Worm (Caenorhabditis elegans) whole organism, L1 larva: ENCODE data around the gene C07G3.15.

Experiments
- C16A3.4 ChIP-seq: fragments of 150-350 bp; optimal IDR thresholded peaks from 2 replicates; lab custom pipeline; 2014; ENCODE audit warnings: missing biosample characterization, missing genetic modification characterization
- aha-1 ChIP-seq: fragments of 150-350 bp; optimal IDR thresholded peaks from 2 replicates; lab custom pipeline; 2014; ENCODE audit warnings: missing biosample characterization, missing genetic modification characterization
- ceh-90 ChIP-seq: sonication (generic microtip); optimal IDR thresholded peaks from 2 replicates; lab custom pipeline; 2016; ENCODE audit warnings: missing genetic modification characterization, missing compliant biosample characterization
- efl-1 ChIP-seq, 4 experiments: fragments of 150-350 bp; optimal IDR thresholded peaks in 3 of 4; peaks in 1 of 4; 1 replicate in 1 of 4; 2 replicates in 3 of 4; lab custom pipeline; 2014; ENCODE audit warnings: missing biosample characterization in 2 of 4, missing genetic modification characterization in 2 of 4, missing genetic modification reagents in 2 of 4
- efl-3 ChIP-seq: fragments of 200-800 bp; sonication (Bioruptor generic); optimal IDR thresholded peaks from 2 replicates; lab custom pipeline; 2018; ENCODE audit warnings: mild to moderate bottlenecking, missing genetic modification characterization, missing compliant biosample characterization
- egl-27 ChIP-seq, 2 experiments: fragments of 150-350 bp in 1 of 2; sonication (generic microtip); optimal IDR thresholded peaks; 3 replicates each; lab custom pipeline; 2017 to 2018; ENCODE audit warnings: missing biosample characterization in 2 of 2, missing genetic modification characterization in 2 of 2, missing genetic modification reagents in 2 of 2
- grh-1 ChIP-seq: fragments of 200-800 bp; sonication (Bioruptor generic); IDR thresholded peaks from 2 replicates; pipeline ENCODE4 v1.3.6; 2022; ENCODE audit warnings: missing genetic modification reagents, missing genetic modification characterization, missing compliant biosample characterization
- hlh-17 ChIP-seq: fragments of 200-800 bp; sonication (Bioruptor generic); optimal IDR thresholded peaks from 2 replicates; lab custom pipeline; 2018; ENCODE audit warnings: missing genetic modification characterization, mild to moderate bottlenecking, missing compliant biosample characterization, moderate library complexity, borderline replicate concordance
- hpl-2 ChIP-seq: fragments of 150-350 bp; optimal IDR thresholded peaks from 2 replicates; lab custom pipeline; 2014; ENCODE audit warnings: missing biosample characterization, missing genetic modification reagents, missing genetic modification characterization
- irx-1 ChIP-seq: sonication (generic microtip); optimal IDR thresholded peaks from 2 replicates; lab custom pipeline; 2016; ENCODE audit warnings: missing genetic modification characterization, missing compliant biosample characterization
- isw-1 ChIP-seq: fragments of 200-800 bp; sonication (Bioruptor generic); IDR thresholded peaks from 2 replicates; pipeline ENCODE4 v1.3.6; 2022; ENCODE audit warnings: missing genetic modification characterization, missing compliant biosample characterization
- mab-9 ChIP-seq: fragments of 200-800 bp; sonication (Bioruptor generic); IDR thresholded peaks from 2 replicates; pipeline ENCODE4 v1.3.6; 2022; ENCODE audit warnings: missing genetic modification reagents, missing genetic modification characterization, missing compliant biosample characterization
- nhr-11 ChIP-seq: fragments of 150-350 bp; optimal IDR thresholded peaks from 2 replicates; lab custom pipeline; 2014; ENCODE audit warnings: missing biosample characterization, missing genetic modification characterization
- nhr-19 ChIP-seq: fragments of 200-800 bp; sonication (Bioruptor generic); conservative IDR thresholded peaks from 2 replicates; pipeline ENCODE4 v1.3.6; 2022; ENCODE audit warnings: missing genetic modification characterization, missing compliant biosample characterization
- nhr-84 ChIP-seq: sonication (generic microtip); optimal IDR thresholded peaks from 2 replicates; lab custom pipeline; 2017; ENCODE audit warnings: missing biosample characterization, missing genetic modification characterization
- nhr-90 ChIP-seq: sonication (generic microtip); optimal IDR thresholded peaks from 2 replicates; lab custom pipeline; 2016; ENCODE audit warnings: mild to moderate bottlenecking, missing genetic modification characterization, missing compliant biosample characterization; ENCODE audit not compliant: poor library complexity
- pqm-1 ChIP-seq: sonication (generic microtip); optimal IDR thresholded peaks from 3 replicates; lab custom pipeline; 2017; ENCODE audit warnings: missing biosample characterization, missing genetic modification characterization
- sptf-1 ChIP-seq: fragments of 150-350 bp; optimal IDR thresholded peaks from 2 replicates; lab custom pipeline; 2014; ENCODE audit warnings: missing biosample characterization, missing genetic modification characterization
- unc-130 ChIP-seq: fragments of 150-350 bp; optimal IDR thresholded peaks from 2 replicates; lab custom pipeline; 2017; ENCODE audit warnings: missing biosample characterization, missing genetic modification characterization, inconsistent platforms
- xbp-1 ChIP-seq: sonication (generic microtip); optimal IDR thresholded peaks from 2 replicates; lab custom pipeline; 2016; ENCODE audit warnings: missing genetic modification characterization, missing compliant biosample characterization
- zip-4 ChIP-seq: fragments of 200-800 bp; sonication (Bioruptor generic); optimal IDR thresholded peaks from 2 replicates; lab custom pipeline; 2018; ENCODE audit warnings: mild to moderate bottlenecking, missing genetic modification characterization, moderate library complexity, missing compliant biosample characterization

C07G3.15 gene

ce11 chrV:3445090-3445832, 51.5 kb downstream of the C07G3.15 start:
- TF ChIP-seq pqm-1 (tag; lab: Kevin White, UChicago) (no peak), efl-1 (optimal IDR thresholded peaks at IDR 0.05; lab: Kevin White, UChicago) (no peak), efl-1 (GFP tag; optimal IDR thresholded peaks at IDR 0.05 in 1 of 2; lab: Kevin White, UChicago) (peak in 1 of 2 experiments; percentile 83)

DNA sequence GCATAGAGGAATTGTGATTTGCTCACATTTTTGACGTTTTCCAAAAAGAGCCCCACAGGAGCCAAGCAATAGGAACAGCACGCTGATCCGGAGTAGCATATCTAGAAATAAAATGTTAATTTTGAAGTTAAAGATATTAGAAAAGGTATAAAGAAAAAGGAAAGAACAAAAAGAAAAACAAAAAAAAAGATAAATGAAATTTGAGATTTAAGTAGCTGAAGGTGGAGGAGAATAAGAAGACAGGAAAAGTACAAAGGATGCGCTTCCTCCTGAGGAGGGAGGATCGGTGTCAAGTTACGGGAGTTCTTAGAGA, 52.0 kb downstream of the C07G3.15 start, which contains the start of gene cfz-2:
Gene cfz-2 (minus strand): TSS at position 101 of the 313 bp plus-strand sequence.
- no peak for TF ChIP-seq hpl-2 (GFP tag; lab: Kevin White, UChicago)
- no peak for TF ChIP-seq mab-9 (GFP tag; lab: Robert Waterston, UW)
- TF ChIP-seq nhr-90, result no peak
- no peak for TF ChIP-seq nhr-19
- no peak for TF ChIP-seq unc-130 (tag; lab: Kevin White, UChicago)
- TF ChIP-seq hlh-17 (GFP tag; lab: Kevin White, UChicago), result no peak
- no peak for TF ChIP-seq ceh-90 (tag; lab: Kevin White, UChicago)
- TF ChIP-seq egl-27 (tag; optimal IDR thresholded peaks at IDR 0.05; lab: Kevin White, UChicago), result no peak
- TF ChIP-seq zip-4 (GFP tag; lab: Kevin White, UChicago), result no peak
- TF ChIP-seq C16A3.4 (tag; lab: Kevin White, UChicago), result no peak
- no peak for TF ChIP-seq aha-1 (tag; lab: Kevin White, UChicago)
- TF ChIP-seq pqm-1 (tag; lab: Kevin White, UChicago), result no peak
- TF ChIP-seq xbp-1 (tag; lab: Kevin White, UChicago), result no peak
- TF ChIP-seq efl-3, result no peak
- no peak for TF ChIP-seq nhr-11 (tag; lab: Kevin White, UChicago)
- no peak for TF ChIP-seq grh-1 (GFP tag; lab: Robert Waterston, UW)
- TF ChIP-seq nhr-84 (tag; lab: Kevin White, UChicago), result no peak
- TF ChIP-seq isw-1 (GFP tag; lab: Robert Waterston, UW), result no peak
- TF ChIP-seq sptf-1 (tag; lab: Kevin White, UChicago), result no peak
- no peak for TF ChIP-seq irx-1 (tag; lab: Kevin White, UChicago)
